Fruit fly (Drosophila melanogaster): Measurements from ENCODE around the gene CG4880.

DNA sequence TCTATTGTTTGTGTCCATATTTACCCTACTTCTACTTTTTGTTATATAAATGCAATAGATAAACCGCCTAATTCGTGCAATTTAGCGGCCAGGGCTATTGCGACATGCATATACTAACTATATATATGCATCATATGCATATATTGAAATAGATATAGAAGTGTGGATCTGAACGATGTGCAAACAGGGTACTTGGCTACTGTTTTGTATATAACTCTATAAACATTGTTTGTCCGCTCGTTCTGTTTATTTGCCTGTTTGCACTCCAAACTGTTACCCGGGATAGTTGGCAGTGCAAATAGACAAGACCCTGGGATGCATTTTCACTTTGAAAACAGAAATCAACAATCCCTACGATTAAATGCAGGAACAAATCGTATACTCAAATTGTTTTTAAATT, 6.4 kb downstream of the CG4880 start:
- TF ChIP-seq EcR (GFP tag; optimal IDR thresholded peaks at IDR 0.05): no peak
- no peak for TF ChIP-seq psq (optimal IDR thresholded peaks at IDR 0.05)
- no peak for TF ChIP-seq CG8478 (optimal IDR thresholded peaks at IDR 0.05)
- no peak for TF ChIP-seq usp (GFP tag; optimal IDR thresholded peaks at IDR 0.05)
- no peak for TF ChIP-seq pan (optimal IDR thresholded peaks at IDR 0.05)

Measured in whole organism.